Worm (Caenorhabditis elegans) whole organism, L1 larva: ENCODE measurements around the gene rdl-1.

ENCODE experiments used
- F16B12.6 ChIP-seq: fragments of 150-350 bp; optimal IDR thresholded peaks from 2 replicates; lab custom pipeline; 2014; ENCODE audit warnings: missing biosample characterization, missing genetic modification characterization
- aha-1 ChIP-seq: fragments of 150-350 bp; optimal IDR thresholded peaks from 2 replicates; lab custom pipeline; 2014; ENCODE audit warnings: missing biosample characterization, missing genetic modification characterization
- aly-2 ChIP-seq: fragments of 150-350 bp; optimal IDR thresholded peaks from 2 replicates; lab custom pipeline; 2014; ENCODE audit warnings: missing biosample characterization, missing genetic modification characterization
- ceh-8 ChIP-seq: fragments of 200-800 bp; sonication (Bioruptor generic); optimal IDR thresholded peaks from 2 replicates; lab custom pipeline; 2018; ENCODE audit warnings: mild to moderate bottlenecking, missing genetic modification characterization, moderate library complexity, missing compliant biosample characterization
- ceh-88 ChIP-seq: fragments of 200-800 bp; sonication (Bioruptor generic); IDR thresholded peaks from 2 replicates; pipeline ENCODE4 v1.3.6; 2022; ENCODE audit warnings: missing genetic modification characterization, missing compliant biosample characterization
- efl-1 ChIP-seq, 4 experiments: fragments of 150-350 bp; optimal IDR thresholded peaks in 3 of 4; peaks in 1 of 4; 1 replicate in 1 of 4; 2 replicates in 3 of 4; lab custom pipeline; 2014; ENCODE audit warnings: missing biosample characterization in 2 of 4, missing genetic modification characterization in 2 of 4, missing genetic modification reagents in 2 of 4
- egl-13 ChIP-seq: sonication (generic microtip); optimal IDR thresholded peaks from 2 replicates; lab custom pipeline; 2016; ENCODE audit warnings: missing genotype, missing genetic modification reagents, missing genetic modification characterization, missing compliant biosample characterization
- egl-27 ChIP-seq, 2 experiments: fragments of 150-350 bp in 1 of 2; sonication (generic microtip); optimal IDR thresholded peaks; 3 replicates each; lab custom pipeline; 2017 to 2018; ENCODE audit warnings: missing biosample characterization in 2 of 2, missing genetic modification characterization in 2 of 2, missing genetic modification reagents in 2 of 2
- elt-2 ChIP-seq: sonication (generic microtip); optimal IDR thresholded peaks from 2 replicates; lab custom pipeline; 2016; ENCODE audit warnings: missing genetic modification characterization, mild to moderate bottlenecking, inconsistent platforms, missing compliant biosample characterization, missing genetic modification reagents
- fkh-10 ChIP-seq: sonication (generic microtip); optimal IDR thresholded peaks from 2 replicates; lab custom pipeline; 2017; ENCODE audit warnings: missing biosample characterization, missing genetic modification reagents, missing genetic modification characterization
- fkh-8 ChIP-seq: sonication (generic microtip); optimal IDR thresholded peaks from 2 replicates; lab custom pipeline; 2016; ENCODE audit warnings: mild to moderate bottlenecking, missing genetic modification characterization, missing compliant biosample characterization
- irx-1 ChIP-seq: sonication (generic microtip); optimal IDR thresholded peaks from 2 replicates; lab custom pipeline; 2016; ENCODE audit warnings: missing genetic modification characterization, missing compliant biosample characterization
- jun-1 ChIP-seq: fragments of 150-350 bp; optimal IDR thresholded peaks from 2 replicates; lab custom pipeline; 2014; ENCODE audit warnings: missing biosample characterization, missing genetic modification reagents, missing genetic modification characterization
- lin-39 ChIP-seq: fragments of 150-350 bp; optimal IDR thresholded peaks from 2 replicates; lab custom pipeline; 2014; ENCODE audit warnings: missing biosample characterization, missing genetic modification reagents, missing genetic modification characterization
- lsy-2 ChIP-seq, 2 experiments: fragments of 150-350 bp; optimal IDR thresholded peaks; 2 replicates each; lab custom pipeline; 2014; ENCODE audit warnings: missing biosample characterization in 2 of 2, missing genetic modification characterization in 2 of 2
- mef-2 ChIP-seq: fragments of 150-350 bp; optimal IDR thresholded peaks from 2 replicates; lab custom pipeline; 2014; ENCODE audit warnings: missing biosample characterization, missing genetic modification characterization
- nhr-11 ChIP-seq: fragments of 150-350 bp; optimal IDR thresholded peaks from 2 replicates; lab custom pipeline; 2014; ENCODE audit warnings: missing biosample characterization, missing genetic modification characterization
- nhr-237 ChIP-seq: fragments of 150-350 bp; optimal IDR thresholded peaks from 2 replicates; lab custom pipeline; 2014; ENCODE audit warnings: missing biosample characterization, missing genetic modification characterization
- nhr-28 ChIP-seq: fragments of 150-350 bp; optimal IDR thresholded peaks from 2 replicates; lab custom pipeline; 2014; ENCODE audit warnings: missing biosample characterization, missing genetic modification characterization
- nhr-77 ChIP-seq: fragments of 150-350 bp; optimal IDR thresholded peaks from 2 replicates; lab custom pipeline; 2014; ENCODE audit warnings: missing biosample characterization, missing genetic modification characterization
- nhr-90 ChIP-seq: sonication (generic microtip); optimal IDR thresholded peaks from 2 replicates; lab custom pipeline; 2016; ENCODE audit warnings: mild to moderate bottlenecking, missing genetic modification characterization, missing compliant biosample characterization; ENCODE audit not compliant: poor library complexity
- pax-3 ChIP-seq: fragments of 200-800 bp; sonication (Bioruptor generic); optimal IDR thresholded peaks from 2 replicates; lab custom pipeline; 2018; ENCODE audit warnings: mild to moderate bottlenecking, missing genetic modification characterization, moderate library complexity, missing compliant biosample characterization
- pqm-1 ChIP-seq: sonication (generic microtip); optimal IDR thresholded peaks from 3 replicates; lab custom pipeline; 2017; ENCODE audit warnings: missing biosample characterization, missing genetic modification characterization
- rnt-1 ChIP-seq: sonication (generic microtip); optimal IDR thresholded peaks from 2 replicates; lab custom pipeline; 2016; ENCODE audit warnings: mild to moderate bottlenecking, missing genetic modification characterization, moderate library complexity, missing compliant biosample characterization
- skn-1 ChIP-seq: fragments of 150-350 bp; optimal IDR thresholded peaks from 2 replicates; lab custom pipeline; 2014; ENCODE audit warnings: missing biosample characterization, missing genetic modification characterization
- sptf-1 ChIP-seq: fragments of 150-350 bp; optimal IDR thresholded peaks from 2 replicates; lab custom pipeline; 2014; ENCODE audit warnings: missing biosample characterization, missing genetic modification characterization
- tlp-1 ChIP-seq: fragments of 150-350 bp; optimal IDR thresholded peaks from 2 replicates; lab custom pipeline; 2014; ENCODE audit warnings: missing biosample characterization, missing genetic modification characterization
- unc-130 ChIP-seq: fragments of 150-350 bp; optimal IDR thresholded peaks from 2 replicates; lab custom pipeline; 2017; ENCODE audit warnings: missing biosample characterization, missing genetic modification characterization, inconsistent platforms
- vab-15 ChIP-seq: sonication (generic microtip); optimal IDR thresholded peaks from 2 replicates; lab custom pipeline; 2017; ENCODE audit warnings: missing genotype, mild to moderate bottlenecking, missing genetic modification characterization, missing compliant biosample characterization
- xbp-1 ChIP-seq: sonication (generic microtip); optimal IDR thresholded peaks from 2 replicates; lab custom pipeline; 2016; ENCODE audit warnings: missing genetic modification characterization, missing compliant biosample characterization
- zip-4 ChIP-seq: fragments of 200-800 bp; sonication (Bioruptor generic); optimal IDR thresholded peaks from 2 replicates; lab custom pipeline; 2018; ENCODE audit warnings: mild to moderate bottlenecking, missing genetic modification characterization, moderate library complexity, missing compliant biosample characterization

The rdl-1 gene

ce11 chrIV:7760117-7760516 lies 9.9 kb downstream of the rdl-1 start, which contains the start of gene del-7:
TSS of gene del-7 (plus strand) at chrIV:7760417.
- TF ChIP-seq unc-130 (tag; lab: Kevin White, UChicago) = no peak
- TF ChIP-seq mef-2 (tag; lab: Kevin White, UChicago) = no peak
- no peak for TF ChIP-seq F16B12.6 (tag; lab: Kevin White, UChicago)
- no peak for TF ChIP-seq ceh-88 (GFP tag; lab: Robert Waterston, UW)
- no peak for TF ChIP-seq irx-1 (tag; lab: Kevin White, UChicago)
- no peak for TF ChIP-seq lsy-2 (tag; optimal IDR thresholded peaks at IDR 0.05; lab: Kevin White, UChicago)
- TF ChIP-seq pqm-1 = no peak
- TF ChIP-seq jun-1 = no peak
- TF ChIP-seq nhr-28 (tag; lab: Kevin White, UChicago) = no peak
- no peak for TF ChIP-seq sptf-1 (tag; lab: Kevin White, UChicago)

- TF ChIP-seq skn-1 = no peak
- no peak for TF ChIP-seq mef-2 (tag; lab: Kevin White, UChicago)
- TF ChIP-seq elt-2 = no peak
- no peak for TF ChIP-seq tlp-1 (tag; lab: Kevin White, UChicago)
- TF ChIP-seq fkh-8 (tag; lab: Kevin White, UChicago) = no peak
- no peak for TF ChIP-seq nhr-11 (tag; lab: Kevin White, UChicago)
Observed at ce11 chrIV:7759527-7759926, 10.5 kb downstream of the rdl-1 start, which contains the start of gene dsb-3. TSS of gene dsb-3 (minus strand) at chrIV:7759627.

ce11 chrIV:7757245-7757644 lies 12.8 kb downstream of the rdl-1 start, which contains the start of gene C46A5.4:
TSS of gene C46A5.4 (minus strand) at chrIV:7757345.
- TF ChIP-seq pax-3 (tag; lab: Kevin White, UChicago) (no peak), rnt-1 (tag; lab: Kevin White, UChicago) (no peak)
- TF ChIP-seq, all 84 proteins: peak for 0

ce11 chrIV:7754114-7754513 lies 15.9 kb downstream of the rdl-1 start:
- no peak for TF ChIP-seq fkh-10 (GFP tag; lab: Kevin White, UChicago)
- TF ChIP-seq egl-27 (tag; optimal IDR thresholded peaks at IDR 0.05; lab: Kevin White, UChicago) = no peak
- no peak for TF ChIP-seq xbp-1
- TF ChIP-seq lin-39 (tag; lab: Kevin White, UChicago) = no peak
- TF ChIP-seq ceh-8 (GFP tag; lab: Kevin White, UChicago) = no peak
- TF ChIP-seq lsy-2 (tag; optimal IDR thresholded peaks at IDR 0.05; lab: Kevin White, UChicago) = no peak
- TF ChIP-seq zip-4 (GFP tag; lab: Kevin White, UChicago) = no peak
- no peak for TF ChIP-seq nhr-237 (tag; lab: Kevin White, UChicago)
- TF ChIP-seq aly-2 (tag; lab: Kevin White, UChicago) = no peak

ce11 chrIV:7753108-7753507 lies 17.0 kb downstream of the rdl-1 start, which contains the start of gene col-14:
TSS of gene col-14 (plus strand) at chrIV:7753408.
- TF ChIP-seq egl-13 = no peak
- TF ChIP-seq nhr-90 (tag; lab: Kevin White, UChicago) = no peak
- TF ChIP-seq efl-1 (optimal IDR thresholded peaks at IDR 0.05; lab: Kevin White, UChicago) = no peak
- TF ChIP-seq efl-1 (GFP tag; optimal IDR thresholded peaks at IDR 0.05 in 1 of 2; lab: Kevin White, UChicago) = peak in 1 of 2 experiments; percentile 14
- TF ChIP-seq nhr-77 (tag; lab: Kevin White, UChicago) = no peak
- no peak for TF ChIP-seq vab-15 (tag; lab: Kevin White, UChicago)

ce11 chrIV:7747838-7748237 lies 22.2 kb downstream of the rdl-1 start, which contains the start of gene klo-1:
TSS of gene klo-1 (minus strand) at chrIV:7748225.
- no peak for TF ChIP-seq aha-1 (tag; lab: Kevin White, UChicago)
- no peak for TF ChIP-seq jun-1
- peak; percentile 49 for TF ChIP-seq elt-2
